Fruit fly (Drosophila melanogaster) whole organism: ENCODE measurements around the gene CG31886.

ENCODE experiments used
- CG8478 ChIP-seq: fragments of >200 bp; optimal IDR thresholded peaks from 2 replicates; lab custom pipeline; 2018; ENCODE audit warnings: inconsistent platforms
- pan ChIP-seq: fragments of >200 bp; optimal IDR thresholded peaks from 2 replicates; lab custom pipeline; 2017
- psq ChIP-seq: fragments of >200 bp; optimal IDR thresholded peaks from 2 replicates; lab custom pipeline; 2017

DNA sequence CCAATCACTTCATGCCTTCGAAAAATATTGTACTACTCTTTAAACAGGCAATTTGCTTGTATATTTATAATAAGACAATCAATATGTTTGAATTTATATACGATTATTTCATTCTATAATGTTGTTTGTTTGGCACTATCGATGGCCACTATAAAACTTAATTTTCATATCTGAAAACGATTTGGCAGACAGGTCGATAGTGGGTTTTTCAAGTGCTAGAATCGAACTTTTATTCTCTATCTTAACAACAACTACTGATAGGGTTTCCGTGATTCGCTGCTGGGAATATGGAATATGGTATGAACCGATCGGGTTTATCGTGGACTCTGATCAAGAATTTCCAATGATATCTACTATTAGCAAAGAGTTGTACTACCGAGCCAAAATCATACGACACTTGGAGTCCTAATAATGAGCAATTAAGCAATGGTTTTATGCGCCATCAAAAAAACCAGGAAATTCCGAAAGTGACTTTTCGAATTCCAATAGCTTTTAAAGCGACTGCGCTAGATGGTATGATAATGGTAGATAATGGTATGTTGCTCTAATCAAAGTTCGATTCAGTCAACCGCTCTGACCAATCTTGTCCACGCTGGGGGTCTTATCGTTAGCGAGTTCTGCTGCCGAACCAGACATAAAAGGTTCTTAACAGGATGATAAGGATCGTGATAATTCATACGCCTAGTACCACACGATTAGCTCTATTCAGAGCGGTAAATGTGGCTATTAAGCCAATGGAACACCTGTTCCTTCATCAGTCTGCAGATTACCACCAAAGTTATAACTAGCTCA is 35.0 kb upstream of the CG31886 start, which contains the start of gene CG17906:
- no peak for TF ChIP-seq psq (lab: Kevin White, UChicago)
- no peak for TF ChIP-seq pan (lab: Kevin White, UChicago)
- TF ChIP-seq CG8478 (lab: Kevin White, UChicago), result no peak
